Worm (Caenorhabditis elegans) whole organism, L3 larva: ENCODE results near the gene fbxc-36.

ENCODE experiments used
- ZK546.5 ChIP-seq: sonication (generic microtip); optimal IDR thresholded peaks from 2 replicates; lab custom pipeline; 2017; ENCODE audit warnings: missing biosample characterization, missing genetic modification characterization
- ceh-9 ChIP-seq: sonication (generic microtip); optimal IDR thresholded peaks from 2 replicates; lab custom pipeline; 2018; ENCODE audit warnings: missing biosample characterization, missing genetic modification characterization
- egl-27 ChIP-seq: sonication (generic microtip); optimal IDR thresholded peaks from 4 replicates; lab custom pipeline; 2017; ENCODE audit warnings: missing biosample characterization, missing genetic modification reagents, missing genetic modification characterization
- nhr-12 ChIP-seq: fragments of 150-350 bp; optimal IDR thresholded peaks from 2 replicates; lab custom pipeline; 2014; ENCODE audit warnings: missing biosample characterization, missing genetic modification characterization
- nhr-25 ChIP-seq: sonication (generic microtip); optimal IDR thresholded peaks from 2 replicates; lab custom pipeline; 2017; ENCODE audit warnings: missing biosample characterization, missing genetic modification characterization
- nhr-76 ChIP-seq: fragments of 150-350 bp; sonication (generic microtip); optimal IDR thresholded peaks from 5 replicates; lab custom pipeline; 2014; ENCODE audit warnings: missing biosample characterization, missing genetic modification characterization
- unc-62 ChIP-seq: fragments of 150-350 bp; sonication (generic microtip); optimal IDR thresholded peaks from 4 replicates; lab custom pipeline; 2014; ENCODE audit warnings: missing biosample characterization, missing genetic modification reagents, missing genetic modification characterization
- zag-1 ChIP-seq: fragments of 150-350 bp; optimal IDR thresholded peaks from 2 replicates; lab custom pipeline; 2014; ENCODE audit warnings: missing biosample characterization, missing genetic modification characterization
- ztf-11 ChIP-seq: fragments of 150-350 bp; optimal IDR thresholded peaks from 2 replicates; lab custom pipeline; 2014; ENCODE audit warnings: missing biosample characterization, missing genetic modification characterization
- ztf-4 ChIP-seq: fragments of 150-350 bp; optimal IDR thresholded peaks from 2 replicates; lab custom pipeline; 2014; ENCODE audit warnings: missing biosample characterization, missing genetic modification characterization

DNA sequence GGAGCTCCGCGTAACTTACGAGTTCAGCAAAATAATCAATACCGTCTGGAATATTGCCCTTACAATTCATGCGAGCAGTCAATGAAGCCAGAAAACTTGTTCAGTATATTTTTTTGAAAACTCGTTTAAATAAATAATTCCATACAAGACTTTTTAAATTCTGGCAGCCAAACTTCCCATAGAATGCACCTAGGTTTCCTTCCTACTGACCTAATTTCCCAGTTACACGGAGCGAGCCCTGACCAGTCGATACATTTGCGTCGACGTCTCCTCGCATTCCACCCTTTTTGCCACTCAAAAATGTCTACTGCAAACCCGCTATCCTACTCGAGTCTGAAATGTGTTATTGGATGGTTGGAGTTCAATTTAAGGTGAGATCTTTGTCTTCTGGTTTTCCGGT is 23.5 kb upstream of the fbxc-36 start, which contains the start of gene fbxc-30:
- no peak for TF ChIP-seq ztf-4 (tag; lab: Kevin White, UChicago)
- TF ChIP-seq ztf-11 (tag; lab: Kevin White, UChicago), result no peak
- no peak for TF ChIP-seq zag-1
- TF ChIP-seq nhr-76 (tag; lab: Kevin White, UChicago), result no peak
- no peak for TF ChIP-seq egl-27
- TF ChIP-seq nhr-25 (tag; lab: Kevin White, UChicago), result no peak
- TF ChIP-seq unc-62, result no peak
- no peak for TF ChIP-seq ZK546.5
- TF ChIP-seq ceh-9, result no peak
- no peak for TF ChIP-seq nhr-12 (tag; lab: Kevin White, UChicago)
